Fruit fly (Drosophila melanogaster) whole organism, embryonic: Measurements from ENCODE around the gene shi.

Experiments
- CG13123 ChIP-seq: fragments of 200-800 bp; sonication (Bioruptor generic); optimal IDR thresholded peaks from 2 replicates; lab custom pipeline; 2016; ENCODE audit warnings: missing biosample characterization, missing genetic modification characterization
- CG14710 ChIP-seq: fragments of 200-800 bp; sonication (Bioruptor generic); optimal IDR thresholded peaks from 3 replicates; lab custom pipeline; 2019; ENCODE audit warnings: missing biosample characterization, mild to moderate bottlenecking, missing genetic modification characterization, moderate library complexity
- CG1602 ChIP-seq: fragments of 200-800 bp; sonication (Bioruptor generic); optimal IDR thresholded peaks from 3 replicates; lab custom pipeline; 2016; ENCODE audit warnings: missing biosample characterization, missing genetic modification characterization
- CG1603 ChIP-seq: fragments of 200-800 bp; sonication (Bioruptor generic); optimal IDR thresholded peaks from 2 replicates; lab custom pipeline; 2019; ENCODE audit warnings: missing biosample characterization, mild to moderate bottlenecking, missing genetic modification characterization, moderate library complexity
- CG17361 ChIP-seq: fragments of 200-800 bp; sonication (Bioruptor generic); IDR thresholded peaks from 3 replicates; pipeline ENCODE4 v1.3.6; 2022; ENCODE audit warnings: missing biosample characterization, missing genetic modification characterization
- CG17802 ChIP-seq: fragments of 200-800 bp; sonication (Bioruptor generic); optimal IDR thresholded peaks from 2 replicates; lab custom pipeline; 2018; ENCODE audit warnings: missing biosample characterization, mild to moderate bottlenecking, missing genetic modification characterization, moderate library complexity
- CG18599 ChIP-seq: fragments of 200-800 bp; sonication (Bioruptor generic); optimal IDR thresholded peaks from 3 replicates; lab custom pipeline; 2017; ENCODE audit warnings: missing biosample characterization, missing genetic modification characterization, mild to moderate bottlenecking, moderate library complexity, missing genetic modification reagents
- CG18619 ChIP-seq: fragments of 200-800 bp; sonication (Bioruptor generic); optimal IDR thresholded peaks from 3 replicates; lab custom pipeline; 2017; ENCODE audit warnings: missing biosample characterization, mild to moderate bottlenecking, missing genetic modification characterization
- CG30403 ChIP-seq: fragments of 200-800 bp; sonication (Bioruptor generic); optimal IDR thresholded peaks from 3 replicates; lab custom pipeline; 2016; ENCODE audit warnings: missing biosample characterization, missing genetic modification characterization
- CG3065 ChIP-seq: fragments of 200-800 bp; sonication (Bioruptor generic); optimal IDR thresholded peaks from 2 replicates; lab custom pipeline; 2016; ENCODE audit warnings: missing biosample characterization, missing genetic modification characterization
- CG32772 ChIP-seq: fragments of 200-800 bp; sonication (Bioruptor generic); IDR thresholded peaks from 2 replicates; pipeline ENCODE4 v1.3.6; 2022; ENCODE audit warnings: missing biosample characterization, missing genetic modification characterization
- CG5953 ChIP-seq: fragments of 200-800 bp; sonication (Bioruptor generic); IDR thresholded peaks from 2 replicates; pipeline ENCODE4 v1.3.6; 2022; ENCODE audit warnings: missing biosample characterization, missing genetic modification characterization
- Dad ChIP-seq: fragments of 200-800 bp; sonication (Bioruptor generic); optimal IDR thresholded peaks from 3 replicates; lab custom pipeline; 2016; ENCODE audit warnings: missing biosample characterization, missing genetic modification characterization
- Dip2 ChIP-seq: fragments of 200-800 bp; sonication (Bioruptor generic); IDR thresholded peaks from 2 replicates; pipeline ENCODE4 v1.3.6; 2022; ENCODE audit warnings: missing biosample characterization, missing genetic modification characterization
- ERR ChIP-seq: fragments of 200-800 bp; sonication (Bioruptor generic); optimal IDR thresholded peaks from 2 replicates; lab custom pipeline; 2016; ENCODE audit warnings: missing biosample characterization, missing genetic modification characterization
- Gsc ChIP-seq: fragments of 200-800 bp; sonication (Bioruptor generic); IDR thresholded peaks from 2 replicates; pipeline ENCODE4 v1.3.6; 2022; ENCODE audit warnings: missing biosample characterization, missing genetic modification characterization
- Gug ChIP-seq: fragments of 200-800 bp; sonication (Bioruptor generic); IDR thresholded peaks from 4 replicates; pipeline ENCODE4 v1.3.6; 2022; ENCODE audit warnings: missing biosample characterization, missing genetic modification characterization
- Lim3 ChIP-seq: fragments of 200-800 bp; sonication (Bioruptor generic); IDR thresholded peaks from 2 replicates; pipeline ENCODE4 v1.3.6; 2022; ENCODE audit warnings: missing biosample characterization, missing genetic modification characterization
- NFAT ChIP-seq: fragments of 200-800 bp; sonication (Bioruptor generic); IDR thresholded peaks from 2 replicates; pipeline ENCODE4 v1.3.6; 2022; ENCODE audit warnings: missing biosample characterization, missing genetic modification characterization
- Pdp1 ChIP-seq, 2 experiments: fragments of 200-800 bp; sonication (Bioruptor generic); optimal IDR thresholded peaks; 3 replicates each; lab custom pipeline; 2016; ENCODE audit warnings: missing biosample characterization in 2 of 2, missing genetic modification characterization in 2 of 2, mild to moderate bottlenecking in 1 of 2, moderate library complexity in 1 of 2
- ase ChIP-seq: fragments of 200-800 bp; sonication (Bioruptor generic); IDR thresholded peaks from 3 replicates; pipeline ENCODE4 v1.3.6; 2022; ENCODE audit warnings: missing biosample characterization, missing genetic modification characterization
- ato ChIP-seq: fragments of 200-800 bp; sonication (Bioruptor generic); IDR thresholded peaks from 2 replicates; pipeline ENCODE4 v1.3.6; 2022; ENCODE audit warnings: missing biosample characterization, missing genetic modification characterization; ENCODE audit not compliant: partially characterized antibody
- ci ChIP-seq: fragments of 200-800 bp; sonication (Bioruptor generic); IDR thresholded peaks from 3 replicates; pipeline ENCODE4 v1.3.6; 2022; ENCODE audit warnings: missing biosample characterization, missing genetic modification characterization
- exex ChIP-seq: fragments of 200-800 bp; sonication (Bioruptor generic); optimal IDR thresholded peaks from 4 replicates; lab custom pipeline; 2018; ENCODE audit warnings: missing biosample characterization, mild to moderate bottlenecking, missing genetic modification characterization, moderate library complexity
- eyg ChIP-seq: fragments of 200-800 bp; sonication (Bioruptor generic); optimal IDR thresholded peaks from 3 replicates; lab custom pipeline; 2016; ENCODE audit warnings: missing biosample characterization, missing genetic modification characterization
- fd3F ChIP-seq: fragments of 200-800 bp; sonication (Bioruptor generic); optimal IDR thresholded peaks from 2 replicates; lab custom pipeline; 2018; ENCODE audit warnings: missing biosample characterization, mild to moderate bottlenecking, missing genetic modification characterization, moderate library complexity
- gce ChIP-seq: fragments of 200-800 bp; sonication (Bioruptor generic); IDR thresholded peaks from 3 replicates; pipeline ENCODE4 v1.3.6; 2022; ENCODE audit warnings: missing biosample characterization, missing genetic modification characterization
- her ChIP-seq: fragments of 200-800 bp; sonication (Bioruptor generic); optimal IDR thresholded peaks from 2 replicates; lab custom pipeline; 2016; ENCODE audit warnings: missing biosample characterization, missing genetic modification characterization
- oc ChIP-seq: fragments of 200-800 bp; sonication (Bioruptor generic); optimal IDR thresholded peaks from 2 replicates; lab custom pipeline; 2018; ENCODE audit warnings: missing biosample characterization, mild to moderate bottlenecking, missing genetic modification characterization, moderate library complexity
- pzg ChIP-seq: fragments of 200-800 bp; sonication (Bioruptor generic); optimal IDR thresholded peaks from 3 replicates; lab custom pipeline; 2018; ENCODE audit warnings: missing biosample characterization, mild to moderate bottlenecking, missing genetic modification characterization, moderate library complexity
- sc ChIP-seq, 3 experiments: fragments of >200 bp in 2 of 3; fragments of 200-800 bp in 1 of 3; sonication (Bioruptor generic) in 1 of 3; optimal IDR thresholded peaks; 2 replicates in 2 of 3; 3 replicates in 1 of 3; lab custom pipeline; 2017; ENCODE audit warnings: mild to moderate bottlenecking in 1 of 3, missing biosample characterization in 1 of 3, missing genetic modification characterization in 1 of 3, missing genetic modification reagents in 1 of 3
- seq ChIP-seq: fragments of 200-800 bp; sonication (Bioruptor generic); IDR thresholded peaks from 2 replicates; pipeline ENCODE4 v1.3.6; 2022; ENCODE audit warnings: missing biosample characterization, missing genetic modification characterization
- sqz ChIP-seq: fragments of 200-800 bp; sonication (Bioruptor generic); optimal IDR thresholded peaks from 3 replicates; lab custom pipeline; 2018; ENCODE audit warnings: missing biosample characterization, mild to moderate bottlenecking, missing genetic modification characterization
- sug ChIP-seq: fragments of 200-800 bp; optimal IDR thresholded peaks from 2 replicates; lab custom pipeline; 2019; ENCODE audit warnings: missing biosample characterization, mild to moderate bottlenecking, missing genetic modification characterization, moderate library complexity
- toy ChIP-seq: fragments of 200-800 bp; sonication (Bioruptor generic); IDR thresholded peaks from 2 replicates; pipeline ENCODE4 v1.3.6; 2022; ENCODE audit warnings: missing biosample characterization, missing genetic modification characterization
- vfl ChIP-seq: fragments of 200-800 bp; sonication (Bioruptor generic); optimal IDR thresholded peaks from 2 replicates; lab custom pipeline; 2016; ENCODE audit warnings: missing biosample characterization, missing genetic modification characterization
- wor ChIP-seq: fragments of 200-800 bp; sonication (Bioruptor generic); IDR thresholded peaks from 2 replicates; pipeline ENCODE4 v1.3.6; 2022; ENCODE audit warnings: missing biosample characterization, missing genetic modification characterization

shi gene

DNA sequence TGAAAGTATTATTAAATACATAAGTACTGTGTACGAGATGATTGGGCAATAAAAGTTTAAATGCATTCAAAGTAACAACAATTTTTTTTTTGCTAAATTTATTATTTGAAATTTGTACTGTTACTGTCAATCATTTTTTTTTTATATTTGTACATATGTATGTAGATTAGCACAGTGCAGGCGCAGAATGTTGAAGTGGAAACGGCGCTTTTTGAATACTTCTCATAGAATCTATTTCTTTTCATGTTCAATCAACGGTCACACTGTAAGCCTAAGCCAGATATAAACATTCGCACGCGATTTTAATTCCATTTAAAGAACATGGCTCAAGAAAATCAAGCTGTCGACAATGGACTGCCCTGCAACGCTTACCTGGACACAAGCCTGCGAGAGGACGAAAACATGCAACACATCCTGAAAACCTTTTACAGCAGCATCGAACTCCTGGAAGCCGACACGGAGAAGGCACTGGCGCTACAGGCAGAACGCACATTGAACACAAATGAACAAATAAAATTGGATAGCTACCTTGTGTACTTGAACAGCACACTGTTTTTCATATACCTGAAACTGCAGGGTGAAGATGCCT, 52.9 kb downstream of the shi start, which contains the start of gene Rrp47 (continued):
- TF ChIP-seq seq (GFP tag; lab: Robert Waterston, UW) (no peak), Dad (GFP tag; lab: Kevin White, UChicago) (no peak), oc (tag; lab: Kevin White, UChicago) (no peak), eyg (GFP tag; lab: Kevin White, UChicago) (no peak), CG5953 (no peak), NFAT (GFP tag; lab: Robert Waterston, UW) (no peak), CG17802 (peak; percentile 86), vfl (no peak), wor (no peak), ci (GFP tag; lab: Robert Waterston, UW) (no peak), gce (GFP tag; lab: Robert Waterston, UW) (no peak), CG17361 (GFP tag; lab: Robert Waterston, UW) (no peak), Lim3 (GFP tag; lab: Robert Waterston, UW) (no peak), sug (tag; lab: Kevin White, UChicago) (no peak), CG13123 (GFP tag; lab: Kevin White, UChicago) (no peak), CG30403 (no peak), ato (GFP tag; lab: Robert Waterston, UW) (no peak), pzg (GFP tag; lab: Kevin White, UChicago) (peak; percentile 52), ase (GFP tag; lab: Robert Waterston, UW) (no peak), CG3065 (no peak), Pdp1 (GFP tag; optimal IDR thresholded peaks at IDR 0.05; lab: Kevin White, UChicago) (peak in 1 of 2 experiments; percentile 7), CG18599 (GFP tag; lab: Kevin White, UChicago) (no peak), ERR (no peak), sqz (GFP tag; lab: Kevin White, UChicago) (peak; percentile 32), Gsc (GFP tag; lab: Robert Waterston, UW) (no peak), Gug (no peak), fd3F (no peak), CG14710 (tag; lab: Kevin White, UChicago) (peak; percentile 6), CG1602 (no peak), her (GFP tag; lab: Kevin White, UChicago) (peak; percentile 58), CG32772 (GFP tag; lab: Robert Waterston, UW) (no peak), CG1603 (tag; lab: Kevin White, UChicago) (peak; percentile 50), sc (optimal IDR thresholded peaks at IDR 0.05; lab: Kevin White, UChicago) (no peak), sc (GFP tag; optimal IDR thresholded peaks at IDR 0.05; lab: Kevin White, UChicago) (no peak), toy (GFP tag; lab: Robert Waterston, UW) (no peak), exex (tag; lab: Kevin White, UChicago) (no peak)
- TF ChIP-seq, all 482 proteins: peak for 45

DNA sequence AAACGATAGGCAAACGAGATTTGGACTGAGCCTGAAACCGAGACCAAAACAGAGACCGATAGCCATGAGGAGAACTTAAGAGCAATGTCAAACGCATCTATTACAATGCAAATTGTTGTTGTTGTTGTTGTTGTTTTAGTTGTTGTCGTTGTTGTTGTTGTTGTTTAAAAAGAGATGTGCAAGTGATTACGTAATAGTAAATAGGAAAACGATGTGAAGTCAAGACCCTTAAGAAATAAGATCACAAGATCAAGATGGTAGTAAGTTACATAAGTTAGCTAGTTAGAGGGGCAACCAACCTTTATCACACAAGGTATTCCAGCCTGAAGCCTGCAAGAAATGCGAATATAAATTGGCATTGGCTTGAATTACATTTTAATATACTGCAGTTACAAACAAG, 58.1 kb downstream of the shi start:
- TF ChIP-seq CG18619 (GFP tag; lab: Kevin White, UChicago) (no peak), Dip2 (GFP tag; lab: Robert Waterston, UW) (no peak), Pdp1 (GFP tag; optimal IDR thresholded peaks at IDR 0.05; lab: Kevin White, UChicago) (peak in 1 of 2 experiments; percentile 93)
